Worm (Caenorhabditis elegans) whole organism, midembryonic: Measurements from ENCODE around the gene F56D6.6.

Source experiments
- cog-1 ChIP-seq: sonication (generic microtip); optimal IDR thresholded peaks from 2 replicates; lab custom pipeline; 2016; ENCODE audit warnings: missing genetic modification characterization, missing compliant biosample characterization
- flt-1 ChIP-seq: fragments of 200-800 bp; sonication (Bioruptor generic); IDR thresholded peaks from 2 replicates; pipeline ENCODE4 v1.3.6; 2022; ENCODE audit warnings: missing genetic modification characterization, missing compliant biosample characterization
- klf-2 ChIP-seq: fragments of 200-800 bp; sonication (Bioruptor generic); conservative IDR thresholded peaks from 2 replicates; pipeline ENCODE4 v1.3.6; 2022; ENCODE audit warnings: missing genetic modification reagents, missing genetic modification characterization, missing compliant biosample characterization
- ref-1 ChIP-seq: fragments of 200-800 bp; sonication (Bioruptor generic); conservative IDR thresholded peaks from 2 replicates; pipeline ENCODE4 v1.3.6; 2022; ENCODE audit warnings: missing genetic modification reagents, missing genetic modification characterization, missing compliant biosample characterization
- tab-1 ChIP-seq: fragments of 200-800 bp; sonication (Bioruptor generic); IDR thresholded peaks from 2 replicates; pipeline ENCODE4 v1.3.6; 2022; ENCODE audit warnings: missing genetic modification characterization, missing compliant biosample characterization
- ztf-23 ChIP-seq: fragments of 200-800 bp; sonication (Bioruptor generic); IDR thresholded peaks from 2 replicates; pipeline ENCODE4 v1.3.6; 2022; ENCODE audit warnings: missing genetic modification reagents, missing genetic modification characterization, missing compliant biosample characterization
- ztf-29 ChIP-seq: fragments of 200-800 bp; sonication (Bioruptor generic); IDR thresholded peaks from 2 replicates; pipeline ENCODE4 v1.3.6; 2022; ENCODE audit warnings: missing genetic modification reagents, missing genetic modification characterization, missing compliant biosample characterization

ce11 chrIV:3917405-3917804, 14.3 kb downstream of the F56D6.6 start, which contains the start of gene F56D6.14:
- TF ChIP-seq ztf-29 (GFP tag; lab: Robert Waterston, UW) = no peak
- no peak for TF ChIP-seq tab-1 (GFP tag; lab: Robert Waterston, UW)
- no peak for TF ChIP-seq flt-1 (GFP tag; lab: Robert Waterston, UW)
- no peak for TF ChIP-seq ref-1
- no peak for TF ChIP-seq ztf-23 (GFP tag; lab: Robert Waterston, UW)
- no peak for TF ChIP-seq cog-1 (tag; lab: Kevin White, UChicago)
- TF ChIP-seq klf-2 (GFP tag; lab: Robert Waterston, UW) = no peak
